Worm (Caenorhabditis elegans) whole organism, young adult: ENCODE measurements around the gene Y32H12A.6.

Experiments used
- let-526 ChIP-seq: fragments of 200-800 bp; sonication (Bioruptor generic); IDR thresholded peaks from 2 replicates; pipeline ENCODE4 v1.3.6; 2022; ENCODE audit warnings: missing genetic modification reagents, missing genetic modification characterization, missing compliant biosample characterization
- snpc-4 ChIP-seq, 5 experiments: fragments of 150-350 bp in 1 of 5; sonication (generic microtip) in 4 of 5; optimal IDR thresholded peaks; 2 replicates each; lab custom pipeline; 2014 to 2018; ENCODE audit warnings: missing genetic modification characterization in 5 of 5, missing biosample characterization in 3 of 5, antibody characterized with exemption in 2 of 5, mild to moderate bottlenecking in 2 of 5, missing compliant biosample characterization in 2 of 5, missing genotype in 2 of 5, moderate library complexity in 2 of 5, missing genetic modification reagents in 1 of 5
- ztf-22 ChIP-seq: fragments of 200-800 bp; sonication (Bioruptor generic); optimal IDR thresholded peaks from 2 replicates; lab custom pipeline; 2018; ENCODE audit warnings: mild to moderate bottlenecking, missing genetic modification characterization, moderate library complexity, missing compliant biosample characterization
- ztf-6 ChIP-seq: fragments of 200-800 bp; sonication (Bioruptor generic); IDR thresholded peaks from 2 replicates; pipeline ENCODE4 v1.3.6; 2022; ENCODE audit warnings: missing genetic modification reagents, missing genetic modification characterization, missing compliant biosample characterization

ce11 chrIII:5346017-5346416 lies 36.0 kb downstream of the Y32H12A.6 start, which contains the start of gene glrx-21:
- TF ChIP-seq snpc-4 (GFP tag; optimal IDR thresholded peaks at IDR 0.05; lab: Kevin White, UChicago) (no peak), snpc-4 (tag; optimal IDR thresholded peaks at IDR 0.05; lab: Kevin White, UChicago) (no peak), ztf-22 (GFP tag; lab: Kevin White, UChicago) (no peak), let-526 (GFP tag; lab: Robert Waterston, UW) (no peak), ztf-6 (GFP tag; lab: Robert Waterston, UW) (no peak)
